Fruit fly (Drosophila melanogaster): Measurements from ENCODE around the gene Nos.

Gene Nos

dm6 chr2L:10856328-10856942 is 19.1 kb upstream of the Nos start, which contains the start of gene Dnz1 (continued):
- TF ChIP-seq CG9139 (GFP tag; optimal IDR thresholded peaks at IDR 0.05) = no peak
- TF ChIP-seq Ets96B (tag; optimal IDR thresholded peaks at IDR 0.05) = peak; percentile 48
- no peak for TF ChIP-seq Blimp-1 (GFP tag; optimal IDR thresholded peaks at IDR 0.05)
- peak; percentile 5 for TF ChIP-seq Sox15 (GFP tag; optimal IDR thresholded peaks at IDR 0.05)
- peak; percentile 34 for TF ChIP-seq achi (GFP tag; optimal IDR thresholded peaks at IDR 0.05)
- TF ChIP-seq dsx (GFP tag; optimal IDR thresholded peaks at IDR 0.05; ENCODE audit: poor library complexity, severe bottlenecking) = peak; percentile 1
- TF ChIP-seq Ets21C (GFP tag; optimal IDR thresholded peaks at IDR 0.05) = peak; percentile 33
- TF ChIP-seq Hr39 (GFP tag; optimal IDR thresholded peaks at IDR 0.05) = peak; percentile 57
- no peak for TF ChIP-seq Hr38 (GFP tag; optimal IDR thresholded peaks at IDR 0.05)
- TF ChIP-seq Eip75B (GFP tag; optimal IDR thresholded peaks at IDR 0.05) = peak; percentile 33
- no peak for TF ChIP-seq fd85E (GFP tag; optimal IDR thresholded peaks at IDR 0.05)
- no peak for TF ChIP-seq CG6163 (GFP tag; IDR thresholded peaks at IDR 0.05)
- TF ChIP-seq CG16779 (tag; optimal IDR thresholded peaks at IDR 0.05) = no peak
- no peak for TF ChIP-seq Lpt (GFP tag; optimal IDR thresholded peaks at IDR 0.05)
- TF ChIP-seq eg (GFP tag; IDR thresholded peaks at IDR 0.05) = peak; percentile 28; the same call in 1 of the 3 replicates
- TF ChIP-seq dac (GFP tag; optimal IDR thresholded peaks at IDR 0.05) = no peak
- TF ChIP-seq fkh (GFP tag; optimal IDR thresholded peaks at IDR 0.05) = peak; percentile 57
- TF ChIP-seq fd59A (GFP tag; optimal IDR thresholded peaks at IDR 0.05) = no peak
- TF ChIP-seq lz (GFP tag; optimal IDR thresholded peaks at IDR 0.05) = peak; percentile 56
- TF ChIP-seq CG3919 (GFP tag; optimal IDR thresholded peaks at IDR 0.05) = peak; percentile 51
- TF ChIP-seq Eip93F (GFP tag; optimal IDR thresholded peaks at IDR 0.05) = no peak
- TF ChIP-seq CG1621 (tag; optimal IDR thresholded peaks at IDR 0.05) = no peak
- TF ChIP-seq vri (GFP tag; optimal IDR thresholded peaks at IDR 0.05) = no peak
- no peak for TF ChIP-seq Gug (GFP tag; IDR thresholded peaks at IDR 0.05)
- TF ChIP-seq acj6 (GFP tag; optimal IDR thresholded peaks at IDR 0.05) = peak; percentile 48
- no peak for TF ChIP-seq CG6808 (GFP tag; optimal IDR thresholded peaks at IDR 0.05)
- peak; percentile 29 for TF ChIP-seq cyc (GFP tag; optimal IDR thresholded peaks at IDR 0.05)
- no peak for TF ChIP-seq ss (GFP tag; optimal IDR thresholded peaks at IDR 0.05)

- TF ChIP-seq Eip78C (GFP tag) (peak; percentile 11), acj6 (GFP tag; optimal IDR thresholded peaks at IDR 0.05) (no peak)
Measured at dm6 chr2L:10851336-10851862, 14.1 kb upstream of the Nos start.

DNA sequence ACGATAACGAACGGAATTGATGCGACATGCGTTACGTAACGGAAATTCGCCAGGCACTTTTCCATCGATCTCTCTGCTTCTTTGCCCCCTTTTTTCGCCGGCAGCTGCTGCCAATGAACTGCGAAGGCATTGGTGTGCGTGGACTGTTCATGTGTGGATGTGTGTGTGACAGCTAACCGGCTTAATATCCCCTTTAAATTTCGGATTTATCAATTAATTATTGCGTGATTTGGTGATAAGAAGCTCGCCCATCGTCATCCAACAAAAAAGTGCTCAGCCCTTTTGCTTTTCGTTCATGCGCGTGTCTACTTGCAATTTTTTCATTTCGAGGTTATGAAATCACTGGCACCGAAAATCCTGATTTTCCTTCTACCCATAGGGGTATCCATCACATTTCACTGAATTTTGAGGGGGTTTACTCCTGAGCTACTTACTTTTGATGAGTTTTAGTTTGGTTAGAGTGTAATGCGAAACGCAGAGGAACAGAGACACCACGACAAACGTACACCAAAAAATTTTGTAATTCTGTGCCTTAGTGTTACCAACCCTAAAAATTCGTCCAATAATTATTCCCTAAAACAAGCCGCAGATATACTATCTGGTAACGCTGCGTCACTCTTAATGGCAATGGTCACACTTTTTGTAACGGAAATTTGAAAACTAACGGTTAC is 13.1 kb upstream of the Nos start, which contains the start of gene porin:
porin (minus strand) TSS at position 529 of the 671 bp plus-strand sequence.
- TF ChIP-seq CG3919 (GFP tag; optimal IDR thresholded peaks at IDR 0.05) (no peak), CG9139 (GFP tag; optimal IDR thresholded peaks at IDR 0.05) (peak; percentile 17), esn (GFP tag; optimal IDR thresholded peaks at IDR 0.05) (peak; percentile 39), vri (GFP tag; optimal IDR thresholded peaks at IDR 0.05) (peak; percentile 96), CG6854 (GFP tag; optimal IDR thresholded peaks at IDR 0.05) (peak; percentile 13), ss (GFP tag; optimal IDR thresholded peaks at IDR 0.05) (peak; percentile 21 to 29), Sox14 (GFP tag; optimal IDR thresholded peaks at IDR 0.05) (peak; percentile 11), CG31627 (GFP tag; optimal IDR thresholded peaks at IDR 0.05) (no peak), eg (GFP tag; IDR thresholded peaks at IDR 0.05) (no peak), cyc (GFP tag; optimal IDR thresholded peaks at IDR 0.05) (no peak), lz (GFP tag; optimal IDR thresholded peaks at IDR 0.05) (peak; percentile 13), Eip78C (GFP tag) (peak; percentile 69), Hr4 (GFP tag; optimal IDR thresholded peaks at IDR 0.05) (no peak), svp (GFP tag) (peak; percentile 26), CG11294 (GFP tag; IDR thresholded peaks at IDR 0.05) (no peak), net (GFP tag; optimal IDR thresholded peaks at IDR 0.05) (no peak)
